Worm (Caenorhabditis elegans) whole organism, L1 larva: ENCODE measurements around the gene srh-11.

Experiments used
- C16A3.4 ChIP-seq: fragments of 150-350 bp; optimal IDR thresholded peaks from 2 replicates; lab custom pipeline; 2014; ENCODE audit warnings: missing biosample characterization, missing genetic modification characterization
- ces-1 ChIP-seq: fragments of 150-350 bp; optimal IDR thresholded peaks from 2 replicates; lab custom pipeline; 2014; ENCODE audit warnings: missing biosample characterization, missing genetic modification reagents, missing genetic modification characterization
- mep-1 ChIP-seq: fragments of 150-350 bp; optimal IDR thresholded peaks from 2 replicates; lab custom pipeline; 2014; ENCODE audit warnings: missing biosample characterization, missing genetic modification characterization
- nhr-85 ChIP-seq: sonication (generic microtip); peaks from one replicate; lab custom pipeline; 2016; ENCODE audit warnings: missing genetic modification characterization, inconsistent platforms, missing compliant biosample characterization
- rnt-1 ChIP-seq: sonication (generic microtip); optimal IDR thresholded peaks from 2 replicates; lab custom pipeline; 2016; ENCODE audit warnings: mild to moderate bottlenecking, missing genetic modification characterization, moderate library complexity, missing compliant biosample characterization
- zip-4 ChIP-seq: fragments of 200-800 bp; sonication (Bioruptor generic); optimal IDR thresholded peaks from 2 replicates; lab custom pipeline; 2018; ENCODE audit warnings: mild to moderate bottlenecking, missing genetic modification characterization, moderate library complexity, missing compliant biosample characterization

DNA sequence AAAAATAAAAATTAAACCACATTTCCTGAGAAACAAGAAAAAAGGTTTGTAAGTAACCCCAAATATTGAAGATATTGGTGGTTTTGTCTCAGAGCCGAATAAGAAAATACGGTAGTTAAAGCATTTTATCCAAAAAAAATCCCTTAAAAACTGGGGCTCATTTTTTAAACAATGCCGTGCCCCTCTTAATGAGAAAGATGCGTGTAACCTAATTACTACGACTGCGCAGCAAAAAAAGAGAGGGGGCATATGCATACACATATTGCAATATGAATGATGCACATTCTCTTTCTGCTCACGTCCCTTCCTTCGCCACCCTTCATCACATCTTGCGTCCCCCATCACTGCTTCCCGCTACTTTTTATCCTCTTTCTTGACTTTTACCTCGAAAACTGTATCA, 50.8 kb downstream of the srh-11 start:
- TF ChIP-seq ces-1 (GFP tag; lab: Kevin White, UChicago), result no peak
- no peak for TF ChIP-seq nhr-85 (tag; lab: Kevin White, UChicago)
- TF ChIP-seq rnt-1 (tag; lab: Kevin White, UChicago), result no peak
- no peak for TF ChIP-seq zip-4
- no peak for TF ChIP-seq mep-1 (tag; lab: Kevin White, UChicago)
- TF ChIP-seq C16A3.4, result no peak
